Worm (Caenorhabditis elegans) whole organism, young adult: ENCODE data around the gene spp-30.

ENCODE experiments used
- F33H1.4 ChIP-seq: fragments of 200-800 bp; sonication (Bioruptor generic); IDR thresholded peaks from 2 replicates; pipeline ENCODE4 v1.3.6; 2022; ENCODE audit warnings: missing genetic modification reagents, missing genetic modification characterization, missing compliant biosample characterization
- K12H6.12 ChIP-seq: fragments of 200-800 bp; sonication (Bioruptor generic); optimal IDR thresholded peaks from 2 replicates; lab custom pipeline; 2018; ENCODE audit warnings: mild to moderate bottlenecking, missing genetic modification characterization, missing compliant biosample characterization
- lin-35 ChIP-seq, 3 experiments: fragments of 150-350 bp in 2 of 3; sonication (generic microtip) in 1 of 3; optimal IDR thresholded peaks; 2 replicates each; lab custom pipeline; 2014 to 2018; ENCODE audit warnings: missing biosample characterization in 3 of 3, missing genetic modification characterization in 3 of 3, missing genetic modification reagents in 3 of 3
- lin-54 ChIP-seq: fragments of 200-800 bp; sonication (Bioruptor generic); optimal IDR thresholded peaks from 2 replicates; lab custom pipeline; 2018; ENCODE audit warnings: mild to moderate bottlenecking, missing genetic modification characterization, missing compliant biosample characterization
- madf-8 ChIP-seq: fragments of 200-800 bp; sonication (Bioruptor generic); conservative IDR thresholded peaks from 2 replicates; pipeline ENCODE4 v1.3.6; 2022; ENCODE audit warnings: missing genetic modification reagents, missing genetic modification characterization, missing compliant biosample characterization
- pha-4 ChIP-seq: fragments of 150-350 bp; sonication (generic microtip); optimal IDR thresholded peaks from 2 replicates; lab custom pipeline; 2014; ENCODE audit warnings: missing biosample characterization, missing genetic modification reagents, missing genetic modification characterization
- repo-1 ChIP-seq: sonication (generic microtip); optimal IDR thresholded peaks from 2 replicates; lab custom pipeline; 2017; ENCODE audit warnings: mild to moderate bottlenecking, missing genetic modification characterization, missing compliant biosample characterization
- sea-2 ChIP-seq: fragments of 200-800 bp; sonication (Bioruptor generic); IDR thresholded peaks from 2 replicates; pipeline ENCODE4 v1.3.6; 2022; ENCODE audit warnings: missing genetic modification characterization, missing compliant biosample characterization

ce11 chrX:11627013-11627412 is 1.5 kb downstream of the spp-30 start, which contains the start of gene twk-44:
- TF ChIP-seq lin-35 (GFP tag; optimal IDR thresholded peaks at IDR 0.05; lab: Kevin White, UChicago): no peak
- no peak for TF ChIP-seq repo-1
- TF ChIP-seq K12H6.12: no peak
- TF ChIP-seq sea-2 (GFP tag; lab: Robert Waterston, UW): no peak
- TF ChIP-seq madf-8 (GFP tag; lab: Robert Waterston, UW): no peak
- TF ChIP-seq pha-4: no peak
- no peak for TF ChIP-seq F33H1.4
- TF ChIP-seq lin-54: no peak
